Fruit fly (Drosophila melanogaster): Measurements from ENCODE around the gene CG13308.

Gene CG13308

dm6 chr3L:8827133-8827867, 19.0 kb downstream of the CG13308 start, which contains the start of gene dally (continued):
- peak; percentile 100 for TF ChIP-seq Deaf1 (tag; optimal IDR thresholded peaks at IDR 0.05)
- peak; percentile 48 for TF ChIP-seq Scr (GFP tag; IDR thresholded peaks at IDR 0.05; ENCODE audit: partially characterized antibody)
- TF ChIP-seq CG18262 (tag; optimal IDR thresholded peaks at IDR 0.05): peak; percentile 19
- peak; percentile 72 for TF ChIP-seq MTF-1 (GFP tag; optimal IDR thresholded peaks at IDR 0.05; ENCODE audit: borderline replicate concordance)
- TF ChIP-seq CG7357 (GFP tag; IDR thresholded peaks at IDR 0.05): no peak
- no peak for TF ChIP-seq crp (GFP tag; optimal IDR thresholded peaks at IDR 0.05)
- TF ChIP-seq Ada2b (GFP tag; IDR thresholded peaks at IDR 0.05): no peak
- peak; percentile 15 for TF ChIP-seq lilli (GFP tag; optimal IDR thresholded peaks at IDR 0.05)
- peak; percentile 40; the same call in 1 of the 2 replicates for TF ChIP-seq sob (GFP tag; IDR thresholded peaks at IDR 0.05)
- TF ChIP-seq sr (GFP tag; IDR thresholded peaks at IDR 0.05): peak; percentile 39; the same call in 1 of the 3 replicates
- TF ChIP-seq CG18764 (GFP tag; optimal IDR thresholded peaks at IDR 0.05): no peak
- TF ChIP-seq CG14014 (GFP tag; IDR thresholded peaks at IDR 0.05): peak; percentile 35; the same call in 1 of the 2 replicates
- no peak for TF ChIP-seq NC2α (GFP tag; optimal IDR thresholded peaks at IDR 0.05)
- no peak for TF ChIP-seq CG18011 (GFP tag; optimal IDR thresholded peaks at IDR 0.05)
- no peak for TF ChIP-seq emc (GFP tag; optimal IDR thresholded peaks at IDR 0.05)
- no peak for TF ChIP-seq Ssrp (tag; optimal IDR thresholded peaks at IDR 0.05)
- peak; percentile 2 for TF ChIP-seq tap (tag; optimal IDR thresholded peaks at IDR 0.05)
- TF ChIP-seq lola (GFP tag; optimal IDR thresholded peaks at IDR 0.05): no peak

DNA sequence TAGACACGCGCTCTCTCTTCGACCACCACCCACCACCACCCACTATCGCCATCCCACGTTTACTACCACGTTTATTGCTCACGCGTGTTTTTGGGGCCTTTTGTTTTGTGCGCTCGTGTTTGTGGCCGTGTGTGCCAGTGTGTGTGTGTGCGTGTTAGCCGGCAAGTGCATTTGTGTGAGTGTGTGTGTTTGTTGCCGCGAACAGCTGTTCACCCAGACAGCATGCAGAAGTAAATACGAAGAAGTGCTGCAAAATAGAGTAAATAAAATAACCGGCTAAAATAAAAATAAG, 19.5 kb downstream of the CG13308 start:
- peak; percentile 63 for TF ChIP-seq cwo (GFP tag; optimal IDR thresholded peaks at IDR 0.05)
- TF ChIP-seq kni (GFP tag; optimal IDR thresholded peaks at IDR 0.05): peak; percentile 3
- peak; percentile 8 for TF ChIP-seq BEAF-32 (GFP tag; optimal IDR thresholded peaks at IDR 0.05)
- TF ChIP-seq amos (GFP tag; IDR thresholded peaks at IDR 0.05; ENCODE audit: partially characterized antibody): 0 out of 2 replicates have a peak, but pooled peaks have one; percentile 3
- TF ChIP-seq CG8089 (GFP tag; optimal IDR thresholded peaks at IDR 0.05): no peak
- TF ChIP-seq crp (GFP tag; optimal IDR thresholded peaks at IDR 0.05): peak in 1 of 2 experiments; percentile 43
- TF ChIP-seq cg (GFP tag; optimal IDR thresholded peaks at IDR 0.05): peak; percentile 77
- no peak for TF ChIP-seq CG8290 (GFP tag; optimal IDR thresholded peaks at IDR 0.05)
- peak in 1 of 2 experiments; percentile 15 for TF ChIP-seq CG8290 (tag; optimal IDR thresholded peaks at IDR 0.05)
- no peak for TF ChIP-seq Fer3 (tag; optimal IDR thresholded peaks at IDR 0.05)
- peak in 1 of 2 experiments; percentile 49 for TF ChIP-seq Dfd (GFP tag; optimal IDR thresholded peaks at IDR 0.05)
- TF ChIP-seq YL-1 (GFP tag; optimal IDR thresholded peaks at IDR 0.05): no peak
- peak; percentile 60; the same call in 1 of the 3 replicates for TF ChIP-seq sr (GFP tag; IDR thresholded peaks at IDR 0.05)

- TF ChIP-seq kay (GFP tag; optimal IDR thresholded peaks at IDR 0.05): no peak
- no peak for TF ChIP-seq trh (GFP tag; optimal IDR thresholded peaks at IDR 0.05)
- peak; percentile 19 for TF ChIP-seq Kr (GFP tag; optimal IDR thresholded peaks at IDR 0.05)
- peak; percentile 35 for TF ChIP-seq gcm (GFP tag; optimal IDR thresholded peaks at IDR 0.05)
- peak in 1 of 2 experiments; percentile 95 for TF ChIP-seq tll (GFP tag; optimal IDR thresholded peaks at IDR 0.05)
- TF ChIP-seq CG9727 (GFP tag; optimal IDR thresholded peaks at IDR 0.05): no peak
- peak; percentile 44 for TF ChIP-seq D (optimal IDR thresholded peaks at IDR 0.05)
- no peak for TF ChIP-seq D (GFP tag; optimal IDR thresholded peaks at IDR 0.05)
- no peak for TF ChIP-seq CG14710 (tag; optimal IDR thresholded peaks at IDR 0.05)
- TF ChIP-seq CG15479 (GFP tag; optimal IDR thresholded peaks at IDR 0.05): peak; percentile 41
- peak; percentile 49 for TF ChIP-seq kni (GFP tag; optimal IDR thresholded peaks at IDR 0.05)
- no peak for TF ChIP-seq mirr (GFP tag; optimal IDR thresholded peaks at IDR 0.05)
- TF ChIP-seq zen (tag; optimal IDR thresholded peaks at IDR 0.05): peak; percentile 36
- TF ChIP-seq CG2199 (GFP tag; IDR thresholded peaks at IDR 0.05): peak; percentile 91; the same call in 2 of the 3 replicates
Observed at dm6 chr3L:8829572-8829971, 21.2 kb downstream of the CG13308 start.
